Fruit fly (Drosophila melanogaster) whole organism, embryonic: ENCODE data around the gene Ada1-1.

Experiments used
- CG11560 ChIP-seq: fragments of 200-800 bp; sonication (Bioruptor generic); IDR thresholded peaks from 3 replicates; pipeline ENCODE4 v1.3.6; 2022; ENCODE audit warnings: missing biosample characterization, missing genetic modification characterization
- CG2712 ChIP-seq: fragments of 200-800 bp; optimal IDR thresholded peaks from 3 replicates; lab custom pipeline; 2019; ENCODE audit warnings: missing biosample characterization, mild to moderate bottlenecking, missing genetic modification characterization, moderate library complexity
- CG2875 ChIP-seq: fragments of 200-800 bp; sonication (Bioruptor generic); optimal IDR thresholded peaks from 2 replicates; lab custom pipeline; 2017; ENCODE audit warnings: missing biosample characterization, mild to moderate bottlenecking, missing genetic modification characterization, missing genetic modification reagents
- CG8281 ChIP-seq: fragments of 200-800 bp; sonication (Bioruptor generic); optimal IDR thresholded peaks from 2 replicates; lab custom pipeline; 2018; ENCODE audit warnings: missing biosample characterization, mild to moderate bottlenecking, missing genetic modification characterization, moderate library complexity
- H2.0 ChIP-seq: fragments of 200-800 bp; sonication (Bioruptor generic); IDR thresholded peaks from 2 replicates; pipeline ENCODE4 v1.3.6; 2022; ENCODE audit warnings: missing biosample characterization, missing genetic modification characterization
- chinmo ChIP-seq: fragments of 200-800 bp; sonication (Bioruptor generic); IDR thresholded peaks from 4 replicates; pipeline ENCODE4 v1.3.6; 2022; ENCODE audit warnings: missing biosample characterization, missing genetic modification characterization; ENCODE audit not compliant: partially characterized antibody

DNA sequence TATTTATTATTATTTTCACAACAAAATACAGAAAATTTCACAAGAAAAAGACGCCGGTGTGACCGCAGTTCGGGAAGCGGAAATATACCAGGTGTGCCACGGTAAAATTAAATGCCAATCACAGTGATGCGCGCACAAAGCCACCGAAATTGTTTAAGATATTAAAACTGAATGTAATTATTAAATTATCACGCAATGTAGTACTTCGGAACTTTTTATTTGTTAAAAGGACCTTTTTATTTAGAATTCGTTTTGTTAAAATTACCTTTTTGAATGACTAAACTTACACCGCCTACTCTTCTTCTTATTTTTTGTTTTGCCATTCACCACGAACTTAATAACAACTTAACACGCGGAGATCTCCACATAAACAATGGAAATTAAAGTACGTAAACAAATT is 8.7 kb upstream of the Ada1-1 start, which contains the start of the genes CG6686 and CG34163:
- no peak for TF ChIP-seq CG8281 (tag; lab: Kevin White, UChicago)
- TF ChIP-seq CG11560 (tag; lab: Robert Waterston, UW): no peak
- TF ChIP-seq CG2875 (GFP tag; lab: Kevin White, UChicago): no peak
- no peak for TF ChIP-seq chinmo (GFP tag; lab: Robert Waterston, UW)
- TF ChIP-seq CG2712: peak; percentile 65
- TF ChIP-seq H2.0 (GFP tag; lab: Robert Waterston, UW): no peak
